Fruit fly (Drosophila melanogaster) whole organism, larva: ENCODE measurements around the gene CG9132.

Experiments
- noc ChIP-seq: fragments of 200-800 bp; sonication (Bioruptor generic); optimal IDR thresholded peaks from 3 replicates; lab custom pipeline; 2019; ENCODE audit warnings: missing biosample characterization, mild to moderate bottlenecking, missing genetic modification characterization, moderate library complexity

The CG9132 gene

dm6 chrX:16822080-16822479, 21.6 kb upstream of the CG9132 start:
- peak; percentile 22 for TF ChIP-seq noc (tag; lab: Kevin White, UChicago)

- TF ChIP-seq noc (tag; lab: Kevin White, UChicago) = no peak
Measured at dm6 chrX:16821216-16821615, 20.7 kb upstream of the CG9132 start.

dm6 chrX:16820665-16821064, 20.2 kb upstream of the CG9132 start:
- TF ChIP-seq noc (tag; lab: Kevin White, UChicago) = no peak

dm6 chrX:16818186-16818585, 17.7 kb upstream of the CG9132 start:
- no peak for TF ChIP-seq noc (tag; lab: Kevin White, UChicago)

dm6 chrX:16816500-16816899, 16.0 kb upstream of the CG9132 start:
- no peak for TF ChIP-seq noc (tag; lab: Kevin White, UChicago)

- no peak for TF ChIP-seq noc (tag; lab: Kevin White, UChicago)
Measured at dm6 chrX:16815168-16815567, 14.7 kb upstream of the CG9132 start.

dm6 chrX:16814351-16814750, 13.8 kb upstream of the CG9132 start:
- no peak for TF ChIP-seq noc (tag; lab: Kevin White, UChicago)

- TF ChIP-seq noc (tag; lab: Kevin White, UChicago) = no peak
Measured at dm6 chrX:16813226-16813625, 12.7 kb upstream of the CG9132 start.

dm6 chrX:16811213-16811749, 10.8 kb upstream of the CG9132 start, which contains the start of gene CG4829:
TSS of gene CG4829 (plus strand) at chrX:16811699.
- TF ChIP-seq noc (tag; lab: Kevin White, UChicago) = peak; percentile 67

- TF ChIP-seq noc (tag; lab: Kevin White, UChicago) = no peak
Measured at dm6 chrX:16809093-16809492, 8.6 kb upstream of the CG9132 start.

- no peak for TF ChIP-seq noc (tag; lab: Kevin White, UChicago)
Measured at dm6 chrX:16808654-16809053, 8.1 kb upstream of the CG9132 start.

dm6 chrX:16805768-16806167, 5.3 kb upstream of the CG9132 start, which contains the start of gene ppk28:
TSS of gene ppk28 (plus strand) at chrX:16806068.
- TF ChIP-seq noc (tag; lab: Kevin White, UChicago) = no peak

dm6 chrX:16803299-16803698, 2.8 kb upstream of the CG9132 start, which contains the start of the genes Rai1 and CG13005:
TSS of gene Rai1 (minus strand) at chrX:16803344.
TSS of gene CG13005 (plus strand) at chrX:16803650.
- no peak for TF ChIP-seq noc (tag; lab: Kevin White, UChicago)

dm6 chrX:16799914-16800313, 596 bp downstream of the CG9132 start:
- TF ChIP-seq noc (tag; lab: Kevin White, UChicago) = no peak

dm6 chrX:16798166-16798565, 2.3 kb downstream of the CG9132 start:
- TF ChIP-seq noc (tag; lab: Kevin White, UChicago) = no peak

dm6 chrX:16793129-16793748, 7.3 kb downstream of the CG9132 start:
- TF ChIP-seq noc (tag; lab: Kevin White, UChicago) = no peak
